Worm (Caenorhabditis elegans) whole organism, L1 larva: Measurements from ENCODE around the gene ifd-1.

Experiments
- C16A3.4 ChIP-seq: fragments of 150-350 bp; optimal IDR thresholded peaks from 2 replicates; lab custom pipeline; 2014; ENCODE audit warnings: missing biosample characterization, missing genetic modification characterization
- C34B4.2 ChIP-seq: sonication (generic microtip); optimal IDR thresholded peaks from 2 replicates; lab custom pipeline; 2017; ENCODE audit warnings: mild to moderate bottlenecking, missing genetic modification characterization, missing compliant biosample characterization
- F16B12.6 ChIP-seq: fragments of 150-350 bp; optimal IDR thresholded peaks from 2 replicates; lab custom pipeline; 2014; ENCODE audit warnings: missing biosample characterization, missing genetic modification characterization
- Y116A8C.19 ChIP-seq: sonication (generic microtip); optimal IDR thresholded peaks from 2 replicates; lab custom pipeline; 2016; ENCODE audit warnings: missing compliant biosample characterization, missing genetic modification characterization, borderline replicate concordance
- aha-1 ChIP-seq: fragments of 150-350 bp; optimal IDR thresholded peaks from 2 replicates; lab custom pipeline; 2014; ENCODE audit warnings: missing biosample characterization, missing genetic modification characterization
- ama-1 ChIP-seq: fragments of 150-350 bp; optimal IDR thresholded peaks from 2 replicates; lab custom pipeline; 2014
- ceh-82 ChIP-seq, 3 experiments: fragments of 150-350 bp in 1 of 3; sonication (generic microtip) in 2 of 3; optimal IDR thresholded peaks; 2 replicates each; lab custom pipeline; 2014 to 2017; ENCODE audit warnings: missing biosample characterization in 3 of 3, missing genetic modification characterization in 3 of 3
- ceh-88 ChIP-seq: fragments of 200-800 bp; sonication (Bioruptor generic); IDR thresholded peaks from 2 replicates; pipeline ENCODE4 v1.3.6; 2022; ENCODE audit warnings: missing genetic modification characterization, missing compliant biosample characterization
- ceh-90 ChIP-seq: sonication (generic microtip); optimal IDR thresholded peaks from 2 replicates; lab custom pipeline; 2016; ENCODE audit warnings: missing genetic modification characterization, missing compliant biosample characterization
- dpl-1 ChIP-seq, 3 experiments: fragments of 150-350 bp in 2 of 3; sonication (generic microtip) in 1 of 3; optimal IDR thresholded peaks; 2 replicates each; lab custom pipeline; 2014 to 2017; ENCODE audit warnings: missing biosample characterization in 3 of 3, missing genetic modification characterization in 3 of 3, missing genetic modification reagents in 3 of 3
- efl-1 ChIP-seq, 4 experiments: fragments of 150-350 bp; optimal IDR thresholded peaks in 3 of 4; peaks in 1 of 4; 1 replicate in 1 of 4; 2 replicates in 3 of 4; lab custom pipeline; 2014; ENCODE audit warnings: missing biosample characterization in 2 of 4, missing genetic modification characterization in 2 of 4, missing genetic modification reagents in 2 of 4
- egl-13 ChIP-seq: sonication (generic microtip); optimal IDR thresholded peaks from 2 replicates; lab custom pipeline; 2016; ENCODE audit warnings: missing genotype, missing genetic modification reagents, missing genetic modification characterization, missing compliant biosample characterization
- egl-27 ChIP-seq, 2 experiments: fragments of 150-350 bp in 1 of 2; sonication (generic microtip); optimal IDR thresholded peaks; 3 replicates each; lab custom pipeline; 2017 to 2018; ENCODE audit warnings: missing biosample characterization in 2 of 2, missing genetic modification characterization in 2 of 2, missing genetic modification reagents in 2 of 2
- elt-3 ChIP-seq, 6 experiments: fragments of 150-350 bp in 1 of 6; sonication (generic microtip); optimal IDR thresholded peaks; 2 replicates each; lab custom pipeline; 2017 to 2018; ENCODE audit warnings: missing biosample characterization in 6 of 6, missing genetic modification characterization in 6 of 6, inconsistent platforms in 1 of 6
- fkh-10 ChIP-seq: sonication (generic microtip); optimal IDR thresholded peaks from 2 replicates; lab custom pipeline; 2017; ENCODE audit warnings: missing biosample characterization, missing genetic modification reagents, missing genetic modification characterization
- fos-1 ChIP-seq: fragments of 150-350 bp; optimal IDR thresholded peaks from 2 replicates; lab custom pipeline; 2014; ENCODE audit warnings: missing biosample characterization, missing genetic modification characterization
- grh-1 ChIP-seq: fragments of 200-800 bp; sonication (Bioruptor generic); IDR thresholded peaks from 2 replicates; pipeline ENCODE4 v1.3.6; 2022; ENCODE audit warnings: missing genetic modification reagents, missing genetic modification characterization, missing compliant biosample characterization
- hpl-2 ChIP-seq: fragments of 150-350 bp; optimal IDR thresholded peaks from 2 replicates; lab custom pipeline; 2014; ENCODE audit warnings: missing biosample characterization, missing genetic modification reagents, missing genetic modification characterization
- irx-1 ChIP-seq: sonication (generic microtip); optimal IDR thresholded peaks from 2 replicates; lab custom pipeline; 2016; ENCODE audit warnings: missing genetic modification characterization, missing compliant biosample characterization
- jun-1 ChIP-seq: fragments of 150-350 bp; optimal IDR thresholded peaks from 2 replicates; lab custom pipeline; 2014; ENCODE audit warnings: missing biosample characterization, missing genetic modification reagents, missing genetic modification characterization
- lin-14 ChIP-seq: fragments of 200-800 bp; sonication (Bioruptor generic); optimal IDR thresholded peaks from 2 replicates; lab custom pipeline; 2018; ENCODE audit warnings: mild to moderate bottlenecking, missing genetic modification characterization, moderate library complexity, missing compliant biosample characterization
- lin-15B ChIP-seq: fragments of 150-350 bp; sonication (generic microtip); optimal IDR thresholded peaks from 3 replicates; lab custom pipeline; 2014; ENCODE audit warnings: missing biosample characterization, missing genetic modification characterization
- lin-35 ChIP-seq, 2 experiments: fragments of 150-350 bp; optimal IDR thresholded peaks; 2 replicates each; lab custom pipeline; 2014; ENCODE audit warnings: missing biosample characterization in 2 of 2, missing genetic modification characterization in 2 of 2, missing genetic modification reagents in 2 of 2
- lir-3 ChIP-seq: sonication (generic microtip); optimal IDR thresholded peaks from 2 replicates; lab custom pipeline; 2016; ENCODE audit warnings: mild to moderate bottlenecking, missing genetic modification characterization, moderate library complexity, missing compliant biosample characterization; ENCODE audit not compliant: poor library complexity
- lsy-2 ChIP-seq, 2 experiments: fragments of 150-350 bp; optimal IDR thresholded peaks; 2 replicates each; lab custom pipeline; 2014; ENCODE audit warnings: missing biosample characterization in 2 of 2, missing genetic modification characterization in 2 of 2
- mab-9 ChIP-seq: fragments of 200-800 bp; sonication (Bioruptor generic); IDR thresholded peaks from 2 replicates; pipeline ENCODE4 v1.3.6; 2022; ENCODE audit warnings: missing genetic modification reagents, missing genetic modification characterization, missing compliant biosample characterization
- mdl-1 ChIP-seq, 2 experiments: fragments of 150-350 bp; optimal IDR thresholded peaks; 2 replicates each; lab custom pipeline; 2014 to 2017; ENCODE audit warnings: missing biosample characterization in 2 of 2, missing genetic modification characterization in 2 of 2, inconsistent platforms in 1 of 2
- mef-2 ChIP-seq: fragments of 150-350 bp; optimal IDR thresholded peaks from 2 replicates; lab custom pipeline; 2014; ENCODE audit warnings: missing biosample characterization, missing genetic modification characterization
- mep-1 ChIP-seq: fragments of 150-350 bp; optimal IDR thresholded peaks from 2 replicates; lab custom pipeline; 2014; ENCODE audit warnings: missing biosample characterization, missing genetic modification characterization
- nhr-19 ChIP-seq: fragments of 200-800 bp; sonication (Bioruptor generic); conservative IDR thresholded peaks from 2 replicates; pipeline ENCODE4 v1.3.6; 2022; ENCODE audit warnings: missing genetic modification characterization, missing compliant biosample characterization
- nhr-20 ChIP-seq: sonication (generic microtip); optimal IDR thresholded peaks from 2 replicates; lab custom pipeline; 2016; ENCODE audit warnings: mild to moderate bottlenecking, missing genetic modification characterization, missing compliant biosample characterization
- nhr-237 ChIP-seq: fragments of 150-350 bp; optimal IDR thresholded peaks from 2 replicates; lab custom pipeline; 2014; ENCODE audit warnings: missing biosample characterization, missing genetic modification characterization
- nhr-47 ChIP-seq: sonication (generic microtip); optimal IDR thresholded peaks from 2 replicates; lab custom pipeline; 2016; ENCODE audit warnings: mild to moderate bottlenecking, missing genetic modification characterization, moderate library complexity, missing compliant biosample characterization
- nhr-71 ChIP-seq: sonication (generic microtip); optimal IDR thresholded peaks from 2 replicates; lab custom pipeline; 2016; ENCODE audit warnings: mild to moderate bottlenecking, missing genetic modification characterization, moderate library complexity, missing compliant biosample characterization
- skn-1 ChIP-seq: fragments of 150-350 bp; optimal IDR thresholded peaks from 2 replicates; lab custom pipeline; 2014; ENCODE audit warnings: missing biosample characterization, missing genetic modification characterization
- snpc-4 ChIP-seq: fragments of 150-350 bp; optimal IDR thresholded peaks from 2 replicates; lab custom pipeline; 2014; ENCODE audit warnings: missing biosample characterization, missing genetic modification characterization
- snu-23 ChIP-seq: sonication (generic microtip); optimal IDR thresholded peaks from 2 replicates; lab custom pipeline; 2016; ENCODE audit warnings: missing genetic modification characterization, missing compliant biosample characterization
- sox-4 ChIP-seq: sonication (generic microtip); optimal IDR thresholded peaks from 2 replicates; lab custom pipeline; 2016; ENCODE audit warnings: missing genetic modification characterization, missing compliant biosample characterization
- sptf-1 ChIP-seq: fragments of 150-350 bp; optimal IDR thresholded peaks from 2 replicates; lab custom pipeline; 2014; ENCODE audit warnings: missing biosample characterization, missing genetic modification characterization
- sup-37 ChIP-seq: fragments of 200-800 bp; sonication (Bioruptor generic); optimal IDR thresholded peaks from 2 replicates; lab custom pipeline; 2018; ENCODE audit warnings: mild to moderate bottlenecking, missing genetic modification characterization, missing compliant biosample characterization
- swsn-7 ChIP-seq: sonication (generic microtip); optimal IDR thresholded peaks from 2 replicates; lab custom pipeline; 2016; ENCODE audit warnings: missing genetic modification characterization, missing compliant biosample characterization
- tbx-2 ChIP-seq: sonication (generic microtip); optimal IDR thresholded peaks from 2 replicates; lab custom pipeline; 2016; ENCODE audit warnings: missing genetic modification characterization, missing compliant biosample characterization
- tlp-1 ChIP-seq: fragments of 150-350 bp; optimal IDR thresholded peaks from 2 replicates; lab custom pipeline; 2014; ENCODE audit warnings: missing biosample characterization, missing genetic modification characterization
- unc-130 ChIP-seq: fragments of 150-350 bp; optimal IDR thresholded peaks from 2 replicates; lab custom pipeline; 2017; ENCODE audit warnings: missing biosample characterization, missing genetic modification characterization, inconsistent platforms
- unc-62 ChIP-seq: fragments of 150-350 bp; optimal IDR thresholded peaks from 2 replicates; lab custom pipeline; 2014; ENCODE audit warnings: missing biosample characterization, missing genetic modification reagents, missing genetic modification characterization
- unc-98 ChIP-seq: fragments of 200-800 bp; sonication (Bioruptor generic); IDR thresholded peaks from 2 replicates; pipeline ENCODE4 v1.3.6; 2022; ENCODE audit warnings: missing genetic modification characterization, missing compliant biosample characterization
- vab-15 ChIP-seq: sonication (generic microtip); optimal IDR thresholded peaks from 2 replicates; lab custom pipeline; 2017; ENCODE audit warnings: missing genotype, mild to moderate bottlenecking, missing genetic modification characterization, missing compliant biosample characterization
- xbp-1 ChIP-seq: sonication (generic microtip); optimal IDR thresholded peaks from 2 replicates; lab custom pipeline; 2016; ENCODE audit warnings: missing genetic modification characterization, missing compliant biosample characterization

ifd-1 gene

ce11 chrX:8810908-8811307 is 13.3 kb downstream of the ifd-1 start, which contains the start of gene R04E5.9 (continued):
- peak; percentile 87 for TF ChIP-seq swsn-7
- TF ChIP-seq lsy-2 (tag; optimal IDR thresholded peaks at IDR 0.05; lab: Kevin White, UChicago), result peak; percentile 65 to 85
- no peak for TF ChIP-seq unc-62 (GFP tag; lab: Kevin White, UChicago)
- TF ChIP-seq dpl-1 (GFP tag; optimal IDR thresholded peaks at IDR 0.05; lab: Kevin White, UChicago), result peak; percentile 22 to 40 (median 29)
- peak; percentile 68; the same call in 1 of the 2 replicates for TF ChIP-seq ceh-88 (GFP tag; lab: Robert Waterston, UW)
- TF ChIP-seq nhr-20 (tag; lab: Kevin White, UChicago), result peak; percentile 86
- peak; percentile 69 for TF ChIP-seq mab-9 (GFP tag; lab: Robert Waterston, UW)
- peak; percentile 75 for TF ChIP-seq C16A3.4
- peak; percentile 27 for TF ChIP-seq hpl-2
- no peak for TF ChIP-seq tlp-1 (tag; lab: Kevin White, UChicago)
- TF ChIP-seq jun-1 (tag; lab: Kevin White, UChicago), result peak; percentile 88
- peak; percentile 94 for TF ChIP-seq mep-1 (tag; lab: Kevin White, UChicago)
- TF ChIP-seq lin-35 (GFP tag; optimal IDR thresholded peaks at IDR 0.05; lab: Kevin White, UChicago), result peak; percentile 63 to 81
- no peak for TF ChIP-seq unc-98 (GFP tag; lab: Robert Waterston, UW)
- TF ChIP-seq skn-1, result peak; percentile 76
- TF ChIP-seq vab-15 (tag; lab: Kevin White, UChicago), result no peak
- TF ChIP-seq sup-37 (GFP tag; lab: Kevin White, UChicago), result no peak
- no peak for TF ChIP-seq Y116A8C.19 (tag; lab: Kevin White, UChicago)
- TF ChIP-seq nhr-71 (tag; lab: Kevin White, UChicago), result peak; percentile 92
- TF ChIP-seq snu-23 (GFP tag; lab: Kevin White, UChicago), result peak; percentile 89
- peak; percentile 81 for TF ChIP-seq fkh-10 (GFP tag; lab: Kevin White, UChicago)
- TF ChIP-seq nhr-237 (tag; lab: Kevin White, UChicago), result peak; percentile 66
- TF ChIP-seq egl-13 (tag; lab: Kevin White, UChicago), result peak; percentile 89
- peak; percentile 79 for TF ChIP-seq fos-1
- TF ChIP-seq unc-130, result no peak
- peak; percentile 91 for TF ChIP-seq nhr-47 (tag; lab: Kevin White, UChicago)
- peak; percentile 21 for TF ChIP-seq ama-1 (lab: Kevin White, UChicago)
- TF ChIP-seq lir-3 (tag; lab: Kevin White, UChicago), result no peak
- TF ChIP-seq irx-1 (tag; lab: Kevin White, UChicago), result peak; percentile 62
- no peak for TF ChIP-seq ceh-90 (tag; lab: Kevin White, UChicago)
- peak; percentile 62 for TF ChIP-seq snpc-4 (tag; lab: Kevin White, UChicago)
- peak; percentile 68 for TF ChIP-seq nhr-19
- TF ChIP-seq xbp-1 (tag; lab: Kevin White, UChicago), result peak; percentile 78
- 0 out of 2 replicates have a peak, but pooled peaks have one; percentile 34 for TF ChIP-seq grh-1 (GFP tag; lab: Robert Waterston, UW)
- TF ChIP-seq F16B12.6 (tag; lab: Kevin White, UChicago), result peak; percentile 44
- peak; percentile 69 for TF ChIP-seq sox-4 (tag; lab: Kevin White, UChicago)
- TF ChIP-seq efl-1 (optimal IDR thresholded peaks at IDR 0.05; lab: Kevin White, UChicago), result peak; percentile 62 to 80
- TF ChIP-seq efl-1 (GFP tag; optimal IDR thresholded peaks at IDR 0.05 in 1 of 2; lab: Kevin White, UChicago), result peak; percentile 47 to 94
- TF ChIP-seq lin-14 (GFP tag; lab: Kevin White, UChicago), result peak; percentile 99
- TF ChIP-seq egl-27 (tag; optimal IDR thresholded peaks at IDR 0.05; lab: Kevin White, UChicago), result peak in 1 of 2 experiments; percentile 57

ce11 chrX:8808740-8809139 is 15.5 kb downstream of the ifd-1 start:
- TF ChIP-seq fos-1 (no peak), ceh-82 (tag; optimal IDR thresholded peaks at IDR 0.05; lab: Kevin White, UChicago) (no peak), mdl-1 (tag; optimal IDR thresholded peaks at IDR 0.05; lab: Kevin White, UChicago) (no peak), lir-3 (tag; lab: Kevin White, UChicago) (no peak), sptf-1 (tag; lab: Kevin White, UChicago) (no peak), tbx-2 (tag; lab: Kevin White, UChicago) (no peak), lin-15B (no peak), nhr-71 (tag; lab: Kevin White, UChicago) (no peak), grh-1 (GFP tag; lab: Robert Waterston, UW) (no peak), egl-27 (tag; optimal IDR thresholded peaks at IDR 0.05; lab: Kevin White, UChicago) (no peak), dpl-1 (GFP tag; optimal IDR thresholded peaks at IDR 0.05; lab: Kevin White, UChicago) (no peak), elt-3 (tag; optimal IDR thresholded peaks at IDR 0.05; lab: Kevin White, UChicago) (no peak), mef-2 (no peak), sox-4 (tag; lab: Kevin White, UChicago) (no peak), C34B4.2 (tag; lab: Kevin White, UChicago) (no peak), skn-1 (no peak), egl-13 (tag; lab: Kevin White, UChicago) (no peak), aha-1 (tag; lab: Kevin White, UChicago) (no peak)
